Fruit fly (Drosophila melanogaster): ENCODE measurements around the gene Ndc80.

Gene Ndc80

dm6 chrX:13636810-13637209, 24.9 kb upstream of the Ndc80 start:
- no peak for TF ChIP-seq Rel (GFP tag; optimal IDR thresholded peaks at IDR 0.05)
- peak; percentile 62 for TF ChIP-seq Rel (tag; optimal IDR thresholded peaks at IDR 0.05)
- TF ChIP-seq br (GFP tag; optimal IDR thresholded peaks at IDR 0.05) = no peak

DNA sequence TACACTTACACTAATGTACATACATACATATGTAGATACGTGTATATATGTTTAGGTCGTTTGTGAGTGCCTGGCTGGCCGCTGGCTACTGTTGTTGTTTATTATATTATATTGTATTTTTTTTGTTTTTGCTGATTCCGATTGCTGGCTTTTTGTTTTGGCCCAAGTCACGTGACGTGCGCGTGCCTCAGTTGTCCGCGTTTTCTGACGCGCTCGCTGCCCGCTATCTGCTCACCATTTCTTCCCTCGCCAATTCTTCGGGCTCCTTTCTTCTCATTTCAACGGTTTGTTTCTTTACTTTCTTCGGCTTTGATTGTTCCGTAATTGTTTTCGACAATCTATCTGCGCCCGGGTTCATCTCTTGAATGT, 23.1 kb upstream of the Ndc80 start:
- TF ChIP-seq dsf (GFP tag; optimal IDR thresholded peaks at IDR 0.05; ENCODE audit: borderline replicate concordance) = no peak
- TF ChIP-seq h (GFP tag; optimal IDR thresholded peaks at IDR 0.05) = peak; percentile 29
- no peak for TF ChIP-seq Rel (GFP tag; optimal IDR thresholded peaks at IDR 0.05)
- TF ChIP-seq Rel (tag; optimal IDR thresholded peaks at IDR 0.05) = no peak

dm6 chrX:13634254-13634999, 22.6 kb upstream of the Ndc80 start:
- TF ChIP-seq CG9705 (GFP tag; optimal IDR thresholded peaks at IDR 0.05) = peak; percentile 5
- peak; percentile 77 for TF ChIP-seq OdsH (GFP tag; optimal IDR thresholded peaks at IDR 0.05)
- TF ChIP-seq Vsx2 (GFP tag; optimal IDR thresholded peaks at IDR 0.05; ENCODE audit: partially characterized antibody) = no peak
- no peak for TF ChIP-seq dsf (GFP tag; optimal IDR thresholded peaks at IDR 0.05; ENCODE audit: borderline replicate concordance)
- peak; percentile 82 for TF ChIP-seq h (GFP tag; optimal IDR thresholded peaks at IDR 0.05)
- peak; percentile 68 for TF ChIP-seq ey (GFP tag; optimal IDR thresholded peaks at IDR 0.05)
- peak; percentile 13 for TF ChIP-seq sv (GFP tag; optimal IDR thresholded peaks at IDR 0.05)
- peak; percentile 26 for TF ChIP-seq brk (GFP tag; optimal IDR thresholded peaks at IDR 0.05)
- no peak for TF ChIP-seq lola (GFP tag; optimal IDR thresholded peaks at IDR 0.05)
- peak; percentile 41 for TF ChIP-seq dmrt93B (GFP tag; optimal IDR thresholded peaks at IDR 0.05)
- no peak for TF ChIP-seq Dfd (GFP tag; optimal IDR thresholded peaks at IDR 0.05)
- peak; percentile 65 for TF ChIP-seq Hnf4 (GFP tag; optimal IDR thresholded peaks at IDR 0.05)
- no peak for TF ChIP-seq Mio (GFP tag; optimal IDR thresholded peaks at IDR 0.05)
- TF ChIP-seq woc (GFP tag; optimal IDR thresholded peaks at IDR 0.05) = peak; percentile 80
- no peak for TF ChIP-seq N (GFP tag; optimal IDR thresholded peaks at IDR 0.05)
- peak; percentile 50 for TF ChIP-seq Jra (GFP tag; optimal IDR thresholded peaks at IDR 0.05)
- TF ChIP-seq dl (GFP tag; optimal IDR thresholded peaks at IDR 0.05; ENCODE audit: insufficient read depth in 1 of 2, partially characterized antibody in 2 of 2) = no peak
- TF ChIP-seq tai (GFP tag; optimal IDR thresholded peaks at IDR 0.05) = peak; percentile 61
- TF ChIP-seq usp (GFP tag; optimal IDR thresholded peaks at IDR 0.05) = no peak
- no peak for TF ChIP-seq Abd-B (GFP tag; optimal IDR thresholded peaks at IDR 0.05)
- peak in 1 of 2 experiments; percentile 67 for TF ChIP-seq foxo (GFP tag; optimal IDR thresholded peaks at IDR 0.05)
- no peak for TF ChIP-seq CG32264 (GFP tag; optimal IDR thresholded peaks at IDR 0.05)
- no peak for TF ChIP-seq Dif (GFP tag; optimal IDR thresholded peaks at IDR 0.05; ENCODE audit: partially characterized antibody)
- TF ChIP-seq Hr78 (GFP tag; optimal IDR thresholded peaks at IDR 0.05) = no peak
- TF ChIP-seq Hr83 (GFP tag; optimal IDR thresholded peaks at IDR 0.05; ENCODE audit: poor library complexity, severe bottlenecking) = peak; percentile 65
- no peak for TF ChIP-seq GATAd (GFP tag; optimal IDR thresholded peaks at IDR 0.05)
- peak; percentile 64 for TF ChIP-seq CrebA (GFP tag; optimal IDR thresholded peaks at IDR 0.05; ENCODE audit: borderline replicate concordance)
- peak; percentile 63 for TF ChIP-seq psq (GFP tag; optimal IDR thresholded peaks at IDR 0.05)
- peak; percentile 38 for TF ChIP-seq Sp1 (GFP tag; optimal IDR thresholded peaks at IDR 0.05)
- TF ChIP-seq Myc (optimal IDR thresholded peaks at IDR 0.05) = no peak
- TF ChIP-seq fru (GFP tag; optimal IDR thresholded peaks at IDR 0.05) = peak; percentile 82
- no peak for TF ChIP-seq pan (optimal IDR thresholded peaks at IDR 0.05)
- no peak for TF ChIP-seq Rel (GFP tag; optimal IDR thresholded peaks at IDR 0.05)
- TF ChIP-seq Rel (tag; optimal IDR thresholded peaks at IDR 0.05) = peak; percentile 42
- peak; percentile 71 for TF ChIP-seq br (GFP tag; optimal IDR thresholded peaks at IDR 0.05)
- peak; percentile 68 for TF ChIP-seq rgr (GFP tag; optimal IDR thresholded peaks at IDR 0.05)
- TF ChIP-seq HLH106 (tag; optimal IDR thresholded peaks at IDR 0.05) = peak; percentile 65
- TF ChIP-seq jim (GFP tag; optimal IDR thresholded peaks at IDR 0.05) = no peak
- TF ChIP-seq sage (GFP tag; optimal IDR thresholded peaks at IDR 0.05) = no peak

Data from whole organism, wandering third instar larva.